Worm (Caenorhabditis elegans) whole organism, young adult: ENCODE data around the gene pap-3.

Experiments
- B0336.3 ChIP-seq: fragments of 200-800 bp; sonication (Bioruptor generic); IDR thresholded peaks from 2 replicates; pipeline ENCODE4 v1.3.6; 2022; ENCODE audit warnings: missing genetic modification characterization, missing compliant biosample characterization
- C17E4.6 ChIP-seq: fragments of 200-800 bp; sonication (Bioruptor generic); IDR thresholded peaks from 2 replicates; pipeline ENCODE4 v1.3.6; 2022; ENCODE audit warnings: missing genetic modification reagents, missing genetic modification characterization, missing compliant biosample characterization
- D2030.7 ChIP-seq: fragments of 200-800 bp; sonication (Bioruptor generic); IDR thresholded peaks from 2 replicates; pipeline ENCODE4 v1.3.6; 2022; ENCODE audit warnings: missing genetic modification reagents, missing genetic modification characterization, missing compliant biosample characterization
- F22D6.2 ChIP-seq: sonication (generic microtip); optimal IDR thresholded peaks from 2 replicates; lab custom pipeline; 2016; ENCODE audit warnings: mild to moderate bottlenecking, missing genetic modification characterization, missing compliant biosample characterization
- F49E8.2 ChIP-seq: sonication (generic microtip); optimal IDR thresholded peaks from 3 replicates; lab custom pipeline; 2017; ENCODE audit warnings: missing genetic modification characterization, mild to moderate bottlenecking, missing compliant biosample characterization, antibody characterized with exemption, moderate library complexity; ENCODE audit not compliant: insufficient read depth
- F52B5.7 ChIP-seq: sonication (generic microtip); optimal IDR thresholded peaks from 2 replicates; lab custom pipeline; 2016; ENCODE audit warnings: mild to moderate bottlenecking, missing genetic modification characterization, missing compliant biosample characterization
- F57C9.4 ChIP-seq: sonication (generic microtip); optimal IDR thresholded peaks from 2 replicates; lab custom pipeline; 2017; ENCODE audit warnings: mild to moderate bottlenecking, missing genetic modification characterization, missing compliant biosample characterization
- Y53F4B.3 ChIP-seq: fragments of 200-800 bp; sonication (Bioruptor generic); IDR thresholded peaks from 2 replicates; pipeline ENCODE4 v1.3.6; 2022; ENCODE audit warnings: missing genetic modification reagents, missing genetic modification characterization, missing compliant biosample characterization
- Y53G8AR.9 ChIP-seq: fragments of 200-800 bp; sonication (Bioruptor generic); conservative IDR thresholded peaks from 2 replicates; pipeline ENCODE4 v1.3.6; 2022; ENCODE audit warnings: missing genetic modification reagents, missing genetic modification characterization, missing compliant biosample characterization
- Y67H2A.10 ChIP-seq: fragments of 200-800 bp; sonication (Bioruptor generic); conservative IDR thresholded peaks from 2 replicates; pipeline ENCODE4 v1.3.6; 2022; ENCODE audit warnings: missing genetic modification reagents, missing genetic modification characterization, missing compliant biosample characterization
- akir-1 ChIP-seq: fragments of 200-800 bp; sonication (Bioruptor generic); optimal IDR thresholded peaks from 2 replicates; lab custom pipeline; 2018; ENCODE audit warnings: mild to moderate bottlenecking, missing genetic modification characterization, moderate library complexity, missing compliant biosample characterization
- aptf-3 ChIP-seq: fragments of 200-800 bp; sonication (Bioruptor generic); IDR thresholded peaks from 2 replicates; pipeline ENCODE4 v1.3.6; 2022; ENCODE audit warnings: missing genetic modification characterization, missing compliant biosample characterization
- atf-7 ChIP-seq: sonication (generic microtip); optimal IDR thresholded peaks from 2 replicates; lab custom pipeline; 2017; ENCODE audit warnings: mild to moderate bottlenecking, missing genetic modification characterization, missing compliant biosample characterization
- athp-1 ChIP-seq: sonication (generic microtip); optimal IDR thresholded peaks from 2 replicates; lab custom pipeline; 2017; ENCODE audit warnings: mild to moderate bottlenecking, missing genetic modification characterization, missing compliant biosample characterization
- attf-6 ChIP-seq: fragments of 200-800 bp; sonication (Bioruptor generic); IDR thresholded peaks from 2 replicates; pipeline ENCODE4 v1.3.6; 2022; ENCODE audit warnings: missing genetic modification reagents, missing genetic modification characterization, missing compliant biosample characterization
- bed-2 ChIP-seq: fragments of 200-800 bp; sonication (Bioruptor generic); IDR thresholded peaks from 2 replicates; pipeline ENCODE4 v1.3.6; 2022; ENCODE audit warnings: missing genetic modification reagents, missing genetic modification characterization, missing compliant biosample characterization
- cebp-1 ChIP-seq, 2 experiments: fragments of 200-800 bp in 1 of 2; sonication (Bioruptor generic) in 1 of 2; sonication (generic microtip) in 1 of 2; IDR thresholded peaks in 1 of 2; optimal IDR thresholded peaks in 1 of 2; 2 replicates each; pipeline versions ENCODE4 v1.3.6 to Lab custom; 2017 to 2022; ENCODE audit warnings: missing compliant biosample characterization in 2 of 2, missing genetic modification characterization in 2 of 2, mild to moderate bottlenecking in 1 of 2, missing genetic modification reagents in 1 of 2, moderate library complexity in 1 of 2
- dox-1 ChIP-seq: fragments of 200-800 bp; sonication (Bioruptor generic); IDR thresholded peaks from 2 replicates; pipeline ENCODE4 v1.3.6; 2022; ENCODE audit warnings: missing genetic modification reagents, missing genetic modification characterization, missing compliant biosample characterization
- fkh-3 ChIP-seq: sonication (generic microtip); optimal IDR thresholded peaks from 2 replicates; lab custom pipeline; 2016; ENCODE audit warnings: mild to moderate bottlenecking, missing genetic modification characterization, missing compliant biosample characterization
- hlh-12 ChIP-seq: sonication (generic microtip); optimal IDR thresholded peaks from 2 replicates; lab custom pipeline; 2016; ENCODE audit warnings: missing genetic modification characterization, missing compliant biosample characterization
- hmg-1.2 ChIP-seq: fragments of 200-800 bp; sonication (Bioruptor generic); IDR thresholded peaks from 2 replicates; pipeline ENCODE4 v1.3.6; 2022; ENCODE audit warnings: missing genetic modification reagents, missing genetic modification characterization, missing compliant biosample characterization
- hrde-1 ChIP-seq: sonication (generic microtip); optimal IDR thresholded peaks from 2 replicates; lab custom pipeline; 2016; ENCODE audit warnings: missing genetic modification characterization, mild to moderate bottlenecking, missing compliant biosample characterization, moderate library complexity, missing genotype, missing genetic modification reagents, borderline replicate concordance
- let-526 ChIP-seq: fragments of 200-800 bp; sonication (Bioruptor generic); IDR thresholded peaks from 2 replicates; pipeline ENCODE4 v1.3.6; 2022; ENCODE audit warnings: missing genetic modification reagents, missing genetic modification characterization, missing compliant biosample characterization
- lin-26 ChIP-seq: fragments of 200-800 bp; sonication (Bioruptor generic); IDR thresholded peaks from 2 replicates; pipeline ENCODE4 v1.3.6; 2022; ENCODE audit warnings: missing genetic modification reagents, missing genetic modification characterization, missing compliant biosample characterization
- lin-54 ChIP-seq: fragments of 200-800 bp; sonication (Bioruptor generic); optimal IDR thresholded peaks from 2 replicates; lab custom pipeline; 2018; ENCODE audit warnings: mild to moderate bottlenecking, missing genetic modification characterization, missing compliant biosample characterization
- lsl-1 ChIP-seq: fragments of 200-800 bp; sonication (Bioruptor generic); optimal IDR thresholded peaks from 2 replicates; lab custom pipeline; 2018; ENCODE audit warnings: mild to moderate bottlenecking, missing genetic modification characterization, moderate library complexity, missing compliant biosample characterization
- lsy-27 ChIP-seq: sonication (generic microtip); optimal IDR thresholded peaks from 2 replicates; lab custom pipeline; 2017; ENCODE audit warnings: missing genetic modification characterization, mild to moderate bottlenecking, missing compliant biosample characterization, antibody characterized with exemption, missing genotype, borderline replicate concordance; ENCODE audit not compliant: insufficient read depth
- mel-28 ChIP-seq: sonication (generic microtip); optimal IDR thresholded peaks from 2 replicates; lab custom pipeline; 2016; ENCODE audit warnings: borderline replicate concordance, mild to moderate bottlenecking, missing genetic modification characterization, missing compliant biosample characterization
- nfya-1 ChIP-seq: sonication (generic microtip); optimal IDR thresholded peaks from 2 replicates; lab custom pipeline; 2017; ENCODE audit warnings: antibody characterized with exemption, missing compliant biosample characterization, missing genetic modification characterization, borderline replicate concordance; ENCODE audit not compliant: insufficient read depth
- nfyb-1 ChIP-seq: fragments of 200-800 bp; sonication (Bioruptor generic); IDR thresholded peaks from 2 replicates; pipeline ENCODE4 v1.3.6; 2022; ENCODE audit warnings: missing genetic modification reagents, missing genetic modification characterization, missing compliant biosample characterization
- nhr-120 ChIP-seq: fragments of 200-800 bp; sonication (Bioruptor generic); IDR thresholded peaks from 2 replicates; pipeline ENCODE4 v1.3.6; 2022; ENCODE audit warnings: missing genetic modification characterization, missing compliant biosample characterization
- nhr-27 ChIP-seq: fragments of 200-800 bp; sonication (Bioruptor generic); optimal IDR thresholded peaks from 2 replicates; lab custom pipeline; 2018; ENCODE audit warnings: mild to moderate bottlenecking, missing genetic modification characterization, moderate library complexity, missing compliant biosample characterization
- pbrm-1 ChIP-seq: fragments of 200-800 bp; sonication (Bioruptor generic); IDR thresholded peaks from 2 replicates; pipeline ENCODE4 v1.3.6; 2022; ENCODE audit warnings: missing genetic modification reagents, missing genetic modification characterization, missing compliant biosample characterization
- rec-8 ChIP-seq, 2 experiments: sonication (generic microtip); optimal IDR thresholded peaks; 2 replicates each; lab custom pipeline; 2016; ENCODE audit warnings: mild to moderate bottlenecking in 2 of 2, missing genetic modification characterization in 2 of 2, missing genetic modification reagents in 2 of 2, missing genotype in 2 of 2, missing biosample characterization in 1 of 2, missing compliant biosample characterization in 1 of 2, moderate library complexity in 1 of 2
- rpc-1 ChIP-seq, 2 experiments: fragments of 150-350 bp in 1 of 2; sonication (generic microtip) in 1 of 2; optimal IDR thresholded peaks; 2 replicates each; lab custom pipeline; 2014 to 2018; ENCODE audit warnings: missing biosample characterization in 1 of 2, missing genetic modification characterization in 1 of 2, missing genetic modification reagents in 1 of 2, missing genotype in 1 of 2
- snpc-1.1 ChIP-seq: sonication (generic microtip); optimal IDR thresholded peaks from 2 replicates; lab custom pipeline; 2017; ENCODE audit warnings: missing genetic modification characterization, mild to moderate bottlenecking, missing compliant biosample characterization, antibody characterized with exemption, moderate library complexity, missing genotype, missing genetic modification reagents; ENCODE audit not compliant: insufficient read depth
- snpc-1.3 ChIP-seq: sonication (generic microtip); optimal IDR thresholded peaks from 2 replicates; lab custom pipeline; 2017; ENCODE audit warnings: missing genetic modification characterization, mild to moderate bottlenecking, missing compliant biosample characterization, antibody characterized with exemption, moderate library complexity, missing genotype, missing genetic modification reagents; ENCODE audit not compliant: insufficient read depth
- snpc-3.4 ChIP-seq: sonication (generic microtip); optimal IDR thresholded peaks from 2 replicates; lab custom pipeline; 2017; ENCODE audit warnings: missing genetic modification characterization, mild to moderate bottlenecking, missing compliant biosample characterization, antibody characterized with exemption, moderate library complexity, missing genotype, missing genetic modification reagents
- tbx-9 ChIP-seq: sonication (generic microtip); optimal IDR thresholded peaks from 2 replicates; lab custom pipeline; 2016; ENCODE audit warnings: borderline replicate concordance, missing genetic modification characterization, inconsistent platforms, missing compliant biosample characterization
- unc-130 ChIP-seq: sonication (generic microtip); optimal IDR thresholded peaks from 2 replicates; lab custom pipeline; 2016; ENCODE audit warnings: missing genetic modification reagents, missing genetic modification characterization, missing compliant biosample characterization
- ztf-22 ChIP-seq: fragments of 200-800 bp; sonication (Bioruptor generic); optimal IDR thresholded peaks from 2 replicates; lab custom pipeline; 2018; ENCODE audit warnings: mild to moderate bottlenecking, missing genetic modification characterization, moderate library complexity, missing compliant biosample characterization
- ztf-25 ChIP-seq: fragments of 200-800 bp; sonication (Bioruptor generic); IDR thresholded peaks from 2 replicates; pipeline ENCODE4 v1.3.6; 2022; ENCODE audit warnings: missing genetic modification reagents, missing genetic modification characterization, missing compliant biosample characterization
- ztf-6 ChIP-seq: fragments of 200-800 bp; sonication (Bioruptor generic); IDR thresholded peaks from 2 replicates; pipeline ENCODE4 v1.3.6; 2022; ENCODE audit warnings: missing genetic modification reagents, missing genetic modification characterization, missing compliant biosample characterization

pap-3 gene

ce11 chrII:11816475-11816874 is at the start of gene pap-3:
TSS of gene pap-3 (minus strand) at chrII:11816575.
- TF ChIP-seq atf-7 (no peak), F49E8.2 (tag; lab: Kevin White, UChicago) (no peak), Y53G8AR.9 (GFP tag; lab: Robert Waterston, UW) (no peak), nhr-27 (tag; lab: Kevin White, UChicago) (no peak), snpc-3.4 (tag; lab: Kevin White, UChicago) (no peak), athp-1 (tag; lab: Kevin White, UChicago) (no peak), ztf-22 (GFP tag; lab: Kevin White, UChicago) (no peak), fkh-3 (no peak), hmg-1.2 (GFP tag; lab: Robert Waterston, UW) (no peak), attf-6 (GFP tag; lab: Robert Waterston, UW) (no peak), nhr-120 (GFP tag; lab: Robert Waterston, UW) (no peak), hlh-12 (tag; lab: Kevin White, UChicago) (no peak), mel-28 (tag; lab: Kevin White, UChicago) (no peak), nfyb-1 (GFP tag; lab: Robert Waterston, UW) (no peak), snpc-1.1 (tag; lab: Kevin White, UChicago) (no peak), aptf-3 (GFP tag; lab: Robert Waterston, UW) (no peak), D2030.7 (GFP tag; lab: Robert Waterston, UW) (no peak), lin-26 (GFP tag; lab: Robert Waterston, UW) (no peak)

- TF ChIP-seq B0336.3 (GFP tag; lab: Robert Waterston, UW) (no peak), ztf-6 (GFP tag; lab: Robert Waterston, UW) (no peak), lsy-27 (tag; lab: Kevin White, UChicago) (no peak), nfya-1 (no peak), ztf-25 (GFP tag; lab: Robert Waterston, UW) (no peak), F22D6.2 (tag; lab: Kevin White, UChicago) (no peak), F52B5.7 (tag; lab: Kevin White, UChicago) (no peak), rec-8 (tag; optimal IDR thresholded peaks at IDR 0.05; lab: Kevin White, UChicago) (no peak), Y67H2A.10 (no peak), bed-2 (GFP tag; lab: Robert Waterston, UW) (no peak)
Observed at ce11 chrII:11865644-11866043, 49.3 kb upstream of the pap-3 start, which contains the start of gene K12D12.4. TSS of gene K12D12.4 (minus strand) at chrII:11865744.

DNA sequence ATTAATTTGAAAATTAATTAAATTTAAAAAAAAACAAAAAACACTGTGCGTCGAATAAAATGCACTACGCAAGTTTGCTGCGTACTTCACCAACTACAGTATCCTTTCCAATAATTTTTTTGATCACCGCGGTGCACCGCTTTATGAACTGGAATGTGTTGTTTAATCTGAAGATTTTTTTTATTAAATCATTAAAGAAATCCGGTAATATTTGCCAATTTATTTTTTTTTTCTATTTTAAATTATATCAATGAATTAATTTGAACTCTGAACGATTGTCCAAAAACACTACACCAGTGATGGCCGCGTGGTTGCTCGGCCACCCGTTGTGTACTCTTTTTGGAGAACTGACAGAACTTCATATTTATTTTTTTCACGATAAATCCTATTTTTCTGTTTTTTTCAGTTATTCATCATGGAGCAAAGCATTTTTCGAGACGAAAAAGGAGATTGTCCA is 44.3 kb upstream of the pap-3 start, which contains the start of gene K12D12.5:
Gene K12D12.5, plus strand, starts transcription at position 407 of the 457 bp plus-strand sequence.
- TF ChIP-seq F49E8.2 (tag; lab: Kevin White, UChicago), result peak; percentile 40
- TF ChIP-seq lsl-1 (GFP tag; lab: Kevin White, UChicago), result peak; percentile 92
- no peak for TF ChIP-seq pbrm-1 (GFP tag; lab: Robert Waterston, UW)
- TF ChIP-seq tbx-9 (tag; lab: Kevin White, UChicago), result no peak
- peak; percentile 97 for TF ChIP-seq athp-1 (tag; lab: Kevin White, UChicago)
- peak; percentile 23; the same call in 1 of the 2 replicates for TF ChIP-seq cebp-1 (GFP tag; IDR thresholded peaks at IDR 0.05; lab: Robert Waterston, UW)
- no peak for TF ChIP-seq cebp-1 (tag; optimal IDR thresholded peaks at IDR 0.05; lab: Kevin White, UChicago)
- TF ChIP-seq akir-1, result no peak
- peak; percentile 1 for TF ChIP-seq snpc-1.3 (tag; lab: Kevin White, UChicago)
- no peak for TF ChIP-seq F57C9.4 (tag; lab: Kevin White, UChicago)
- no peak for TF ChIP-seq Y53F4B.3
- TF ChIP-seq rpc-1 (optimal IDR thresholded peaks at IDR 0.05; lab: Kevin White, UChicago), result no peak
- no peak for TF ChIP-seq rpc-1 (tag; optimal IDR thresholded peaks at IDR 0.05; lab: Kevin White, UChicago)
- TF ChIP-seq nfya-1, result no peak
- TF ChIP-seq unc-130 (GFP tag; lab: Kevin White, UChicago), result peak; percentile 64
- peak; percentile 61 for TF ChIP-seq dox-1 (GFP tag; lab: Robert Waterston, UW)
- no peak for TF ChIP-seq let-526 (GFP tag; lab: Robert Waterston, UW)
- peak; percentile 54 for TF ChIP-seq D2030.7 (GFP tag; lab: Robert Waterston, UW)
- peak; percentile 67 for TF ChIP-seq bed-2 (GFP tag; lab: Robert Waterston, UW)
- peak; percentile 56 for TF ChIP-seq hrde-1 (tag; lab: Kevin White, UChicago)
- peak; percentile 56 for TF ChIP-seq lin-54 (GFP tag; lab: Kevin White, UChicago)
- no peak for TF ChIP-seq C17E4.6 (GFP tag; lab: Robert Waterston, UW)
